Worm (Caenorhabditis elegans) whole organism, early embryonic: ENCODE data around the gene T04A8.18.

Experiments used
- B0310.2 ChIP-seq: sonication (generic microtip); optimal IDR thresholded peaks from 2 replicates; lab custom pipeline; 2016; ENCODE audit warnings: mild to moderate bottlenecking, missing genetic modification characterization, missing compliant biosample characterization
- F13C5.2 ChIP-seq: sonication (generic microtip); optimal IDR thresholded peaks from 2 replicates; lab custom pipeline; 2017; ENCODE audit warnings: mild to moderate bottlenecking, missing genetic modification characterization, inconsistent platforms, missing compliant biosample characterization
- aly-1 ChIP-seq: sonication (generic microtip); optimal IDR thresholded peaks from 2 replicates; lab custom pipeline; 2016; ENCODE audit warnings: missing genetic modification characterization, missing compliant biosample characterization
- ama-1 ChIP-seq: fragments of 150-350 bp; optimal IDR thresholded peaks from 2 replicates; lab custom pipeline; 2014
- ceh-36 ChIP-seq: sonication (generic microtip); optimal IDR thresholded peaks from 2 replicates; lab custom pipeline; 2016; ENCODE audit warnings: missing genetic modification characterization, inconsistent platforms, missing compliant biosample characterization
- ets-7 ChIP-seq: sonication (generic microtip); optimal IDR thresholded peaks from 2 replicates; lab custom pipeline; 2016; ENCODE audit warnings: missing genotype, missing genetic modification characterization, missing compliant biosample characterization
- flt-1 ChIP-seq: fragments of 200-800 bp; sonication (Bioruptor generic); IDR thresholded peaks from 2 replicates; pipeline ENCODE4 v1.3.6; 2022; ENCODE audit warnings: missing genetic modification characterization, missing compliant biosample characterization
- hmg-4 ChIP-seq: fragments of 200-800 bp; sonication (Bioruptor generic); optimal IDR thresholded peaks from 2 replicates; lab custom pipeline; 2018; ENCODE audit warnings: mild to moderate bottlenecking, missing genetic modification characterization, missing compliant biosample characterization
- tbx-11 ChIP-seq: fragments of 200-800 bp; sonication (Bioruptor generic); IDR thresholded peaks from 2 replicates; pipeline ENCODE4 v1.3.6; 2022; ENCODE audit warnings: missing genetic modification characterization, missing compliant biosample characterization
- tbx-37 ChIP-seq: fragments of 200-800 bp; sonication (Bioruptor generic); conservative IDR thresholded peaks from 2 replicates; pipeline ENCODE4 v1.3.6; 2022; ENCODE audit warnings: missing genetic modification reagents, missing genetic modification characterization, missing compliant biosample characterization
- tra-4 ChIP-seq: sonication (generic microtip); optimal IDR thresholded peaks from 2 replicates; lab custom pipeline; 2017; ENCODE audit warnings: missing genetic modification characterization, missing compliant biosample characterization

ce11 chrIII:4665272-4665671 is 43.7 kb upstream of the T04A8.18 start, which contains the start of gene T23F11.4:
- TF ChIP-seq tra-4 (tag; lab: Kevin White, UChicago) (no peak), B0310.2 (tag; lab: Kevin White, UChicago) (no peak), F13C5.2 (tag; lab: Kevin White, UChicago) (no peak), ama-1 (no peak), aly-1 (tag; lab: Kevin White, UChicago) (no peak), ceh-36 (tag; lab: Kevin White, UChicago) (no peak), hmg-4 (GFP tag; lab: Kevin White, UChicago) (no peak), flt-1 (no peak), ets-7 (tag; lab: Kevin White, UChicago) (no peak), tbx-11 (no peak), tbx-37 (GFP tag; lab: Robert Waterston, UW) (no peak)
